Fruit fly (Drosophila melanogaster) whole organism, embryonic: ENCODE data around the gene Schip1.

Source experiments
- ATbp ChIP-seq: fragments of 200-800 bp; sonication (Bioruptor generic); optimal IDR thresholded peaks from 2 replicates; lab custom pipeline; 2017; ENCODE audit warnings: missing biosample characterization, mild to moderate bottlenecking, missing genetic modification characterization, missing genetic modification reagents
- B-H1 ChIP-seq: fragments of 200-800 bp; sonication (Bioruptor generic); IDR thresholded peaks from 3 replicates; pipeline ENCODE4 v1.3.6; 2022; ENCODE audit warnings: missing biosample characterization, missing genetic modification characterization
- B-H2 ChIP-seq: fragments of 200-800 bp; sonication (Bioruptor generic); optimal IDR thresholded peaks from 2 replicates; lab custom pipeline; 2018; ENCODE audit warnings: missing biosample characterization, mild to moderate bottlenecking, missing genetic modification characterization
- BEAF-32 ChIP-seq: fragments of 200-800 bp; sonication (Bioruptor generic); optimal IDR thresholded peaks from 3 replicates; lab custom pipeline; 2017; ENCODE audit warnings: missing biosample characterization, missing genetic modification characterization, mild to moderate bottlenecking, moderate library complexity, missing genetic modification reagents
- Bdp1 ChIP-seq: fragments of 200-800 bp; sonication (Bioruptor generic); optimal IDR thresholded peaks from 3 replicates; lab custom pipeline; 2016; ENCODE audit warnings: missing biosample characterization, missing genetic modification characterization
- BtbVII ChIP-seq: fragments of 200-800 bp; sonication (Bioruptor generic); optimal IDR thresholded peaks from 3 replicates; lab custom pipeline; 2017; ENCODE audit warnings: missing biosample characterization, mild to moderate bottlenecking, missing genetic modification characterization
- CG10267 ChIP-seq: fragments of 200-800 bp; sonication (Bioruptor generic); optimal IDR thresholded peaks from 2 replicates; lab custom pipeline; 2018; ENCODE audit warnings: missing biosample characterization, mild to moderate bottlenecking, missing genetic modification characterization, moderate library complexity
- CG10274 ChIP-seq: fragments of 200-800 bp; sonication (Bioruptor generic); optimal IDR thresholded peaks from 3 replicates; lab custom pipeline; 2017; ENCODE audit warnings: missing biosample characterization, mild to moderate bottlenecking, missing genetic modification characterization
- CG10565 ChIP-seq: fragments of 200-800 bp; sonication (Bioruptor generic); optimal IDR thresholded peaks from 3 replicates; lab custom pipeline; 2016; ENCODE audit warnings: missing biosample characterization, mild to moderate bottlenecking, missing genetic modification characterization
- CG12659 ChIP-seq: fragments of 200-800 bp; sonication (Bioruptor generic); optimal IDR thresholded peaks from 3 replicates; lab custom pipeline; 2017; ENCODE audit warnings: mild to moderate bottlenecking, missing biosample characterization, missing genetic modification reagents, missing genetic modification characterization
- CG12744 ChIP-seq: fragments of 200-800 bp; sonication (Bioruptor generic); optimal IDR thresholded peaks from 2 replicates; lab custom pipeline; 2016; ENCODE audit warnings: missing biosample characterization, missing genetic modification characterization
- CG13424 ChIP-seq: fragments of 200-800 bp; sonication (Bioruptor generic); optimal IDR thresholded peaks from 2 replicates; lab custom pipeline; 2019; ENCODE audit warnings: missing biosample characterization, mild to moderate bottlenecking, missing genetic modification characterization, moderate library complexity
- CG14050 ChIP-seq: fragments of 200-800 bp; sonication (Bioruptor generic); IDR thresholded peaks from 3 replicates; pipeline ENCODE4 v1.3.6; 2022; ENCODE audit warnings: missing biosample characterization, missing genetic modification characterization
- CG15011 ChIP-seq: fragments of 200-800 bp; sonication (Bioruptor generic); optimal IDR thresholded peaks from 3 replicates; lab custom pipeline; 2018; ENCODE audit warnings: missing biosample characterization, mild to moderate bottlenecking, missing genetic modification characterization
- CG15696 ChIP-seq: fragments of 200-800 bp; sonication (Bioruptor generic); optimal IDR thresholded peaks from 2 replicates; lab custom pipeline; 2019; ENCODE audit warnings: missing biosample characterization, mild to moderate bottlenecking, missing genetic modification characterization, moderate library complexity
- CG42726 ChIP-seq: fragments of 200-800 bp; sonication (Bioruptor generic); IDR thresholded peaks from 2 replicates; pipeline ENCODE4 v1.3.6; 2022; ENCODE audit warnings: missing biosample characterization, missing genetic modification characterization; ENCODE audit not compliant: partially characterized antibody
- CG4360 ChIP-seq: fragments of 200-800 bp; sonication (Bioruptor generic); IDR thresholded peaks from 2 replicates; pipeline ENCODE4 v1.3.6; 2022; ENCODE audit warnings: missing biosample characterization, missing genetic modification characterization
- CG4820 ChIP-seq: fragments of 200-800 bp; sonication (Bioruptor generic); optimal IDR thresholded peaks from 3 replicates; lab custom pipeline; 2016; ENCODE audit warnings: missing biosample characterization, missing genetic modification characterization
- CG6683 ChIP-seq: fragments of 200-800 bp; sonication (Bioruptor generic); optimal IDR thresholded peaks from 2 replicates; lab custom pipeline; 2017; ENCODE audit warnings: missing biosample characterization, mild to moderate bottlenecking, missing genetic modification characterization, missing genetic modification reagents
- CG6689 ChIP-seq: fragments of 200-800 bp; sonication (Bioruptor generic); IDR thresholded peaks from 2 replicates; pipeline ENCODE4 v1.3.6; 2022; ENCODE audit warnings: missing biosample characterization, missing genetic modification characterization
- CG9797 ChIP-seq: fragments of 200-800 bp; sonication (Bioruptor generic); optimal IDR thresholded peaks from 3 replicates; lab custom pipeline; 2018; ENCODE audit warnings: missing biosample characterization, mild to moderate bottlenecking, missing genetic modification characterization
- Fer2 ChIP-seq: fragments of 200-800 bp; sonication (Bioruptor generic); optimal IDR thresholded peaks from 2 replicates; lab custom pipeline; 2018; ENCODE audit warnings: missing biosample characterization, mild to moderate bottlenecking, missing genetic modification characterization, moderate library complexity
- HmgD ChIP-seq: fragments of 200-800 bp; sonication (Bioruptor generic); optimal IDR thresholded peaks from 3 replicates; lab custom pipeline; 2016; ENCODE audit warnings: missing biosample characterization, missing genetic modification characterization
- Hmr ChIP-seq: fragments of 200-800 bp; sonication (Bioruptor generic); optimal IDR thresholded peaks from 3 replicates; lab custom pipeline; 2017; ENCODE audit warnings: mild to moderate bottlenecking, missing biosample characterization, missing genetic modification reagents, missing genetic modification characterization
- Jarid2 ChIP-seq: fragments of 200-800 bp; sonication (Bioruptor generic); optimal IDR thresholded peaks from 3 replicates; lab custom pipeline; 2017; ENCODE audit warnings: mild to moderate bottlenecking, missing biosample characterization, missing genetic modification reagents, missing genetic modification characterization
- Rx ChIP-seq: fragments of 200-800 bp; sonication (Bioruptor generic); IDR thresholded peaks from 2 replicates; pipeline ENCODE4 v1.3.6; 2022; ENCODE audit warnings: missing biosample characterization, missing genetic modification characterization
- Trl ChIP-seq, 3 experiments: fragments of >200 bp in 2 of 3; fragments of 200-800 bp in 1 of 3; sonication (Bioruptor generic) in 1 of 3; optimal IDR thresholded peaks; 2 replicates in 1 of 3; 3 replicates in 2 of 3; lab custom pipeline; 2016 to 2017; ENCODE audit warnings: missing biosample characterization in 1 of 3, missing genetic modification characterization in 1 of 3
- ato ChIP-seq: fragments of 200-800 bp; sonication (Bioruptor generic); IDR thresholded peaks from 2 replicates; pipeline ENCODE4 v1.3.6; 2022; ENCODE audit warnings: missing biosample characterization, missing genetic modification characterization; ENCODE audit not compliant: partially characterized antibody
- btn ChIP-seq: fragments of 200-800 bp; sonication (Bioruptor generic); optimal IDR thresholded peaks from 2 replicates; lab custom pipeline; 2016; ENCODE audit warnings: missing biosample characterization, missing genetic modification characterization
- disco-r ChIP-seq: fragments of 200-800 bp; sonication (Bioruptor generic); optimal IDR thresholded peaks from 2 replicates; lab custom pipeline; 2016; ENCODE audit warnings: missing biosample characterization, missing genetic modification characterization
- dpn ChIP-seq, 2 experiments: fragments of 200-800 bp; sonication (Bioruptor generic); optimal IDR thresholded peaks; 3 replicates each; lab custom pipeline; 2016; ENCODE audit warnings: missing biosample characterization in 2 of 2, missing genetic modification characterization in 2 of 2
- exex ChIP-seq: fragments of 200-800 bp; sonication (Bioruptor generic); optimal IDR thresholded peaks from 4 replicates; lab custom pipeline; 2018; ENCODE audit warnings: missing biosample characterization, mild to moderate bottlenecking, missing genetic modification characterization, moderate library complexity
- fu2 ChIP-seq: fragments of 200-800 bp; sonication (Bioruptor generic); optimal IDR thresholded peaks from 2 replicates; lab custom pipeline; 2016; ENCODE audit warnings: missing biosample characterization, missing genetic modification characterization
- gem ChIP-seq: fragments of 200-800 bp; sonication (Bioruptor generic); optimal IDR thresholded peaks from 2 replicates; lab custom pipeline; 2019; ENCODE audit warnings: missing biosample characterization, mild to moderate bottlenecking, missing genetic modification characterization, moderate library complexity
- ham ChIP-seq: fragments of 200-800 bp; sonication (Bioruptor generic); IDR thresholded peaks from 2 replicates; pipeline ENCODE4 v1.3.6; 2022; ENCODE audit warnings: missing biosample characterization, missing genetic modification characterization
- hbn ChIP-seq: fragments of 200-800 bp; sonication (Bioruptor generic); IDR thresholded peaks from 2 replicates; pipeline ENCODE4 v1.3.6; 2022; ENCODE audit warnings: missing biosample characterization, missing genetic modification characterization; ENCODE audit not compliant: partially characterized antibody
- lola ChIP-seq, 3 experiments: fragments of >200 bp in 2 of 3; fragments of 200-800 bp in 1 of 3; sonication (Bioruptor generic) in 1 of 3; optimal IDR thresholded peaks; 2 replicates each; lab custom pipeline; 2017 to 2019; ENCODE audit warnings: missing biosample characterization in 3 of 3, missing genetic modification characterization in 3 of 3, mild to moderate bottlenecking in 1 of 3, moderate library complexity in 1 of 3
- nerfin-2 ChIP-seq: fragments of 200-800 bp; sonication (Bioruptor generic); IDR thresholded peaks from 2 replicates; pipeline ENCODE4 v1.3.6; 2022; ENCODE audit warnings: missing biosample characterization, missing genetic modification characterization; ENCODE audit not compliant: partially characterized antibody
- nmo ChIP-seq: fragments of 200-800 bp; sonication (Bioruptor generic); optimal IDR thresholded peaks from 2 replicates; lab custom pipeline; 2018; ENCODE audit warnings: missing biosample characterization, mild to moderate bottlenecking, missing genetic modification characterization, moderate library complexity
- otp ChIP-seq: fragments of 200-800 bp; sonication (Bioruptor generic); IDR thresholded peaks from 3 replicates; pipeline ENCODE4, ENCODE4 v1.3.6; 2022; ENCODE audit warnings: missing biosample characterization, missing genetic modification characterization
- prd ChIP-seq, 3 experiments: fragments of >200 bp in 2 of 3; fragments of 200-800 bp in 1 of 3; sonication (Bioruptor generic) in 1 of 3; optimal IDR thresholded peaks in 2 of 3; IDR thresholded peaks in 1 of 3; 2 replicates in 2 of 3; 3 replicates in 1 of 3; pipeline versions ENCODE4 v1.3.6 to Lab custom; 2017 to 2022; ENCODE audit warnings: missing biosample characterization in 1 of 3, missing genetic modification characterization in 1 of 3
- pros ChIP-seq: fragments of 200-800 bp; sonication (Bioruptor generic); optimal IDR thresholded peaks from 3 replicates; lab custom pipeline; 2019; ENCODE audit warnings: missing biosample characterization, mild to moderate bottlenecking, missing genetic modification characterization, moderate library complexity
- rib ChIP-seq: fragments of 200-800 bp; sonication (Bioruptor generic); IDR thresholded peaks from 2 replicates; pipeline ENCODE4 v1.3.6; 2022; ENCODE audit warnings: missing biosample characterization, missing genetic modification characterization
- seq ChIP-seq: fragments of 200-800 bp; sonication (Bioruptor generic); IDR thresholded peaks from 2 replicates; pipeline ENCODE4 v1.3.6; 2022; ENCODE audit warnings: missing biosample characterization, missing genetic modification characterization
- tap ChIP-seq: fragments of 200-800 bp; optimal IDR thresholded peaks from 3 replicates; lab custom pipeline; 2019; ENCODE audit warnings: missing biosample characterization, mild to moderate bottlenecking, missing genetic modification characterization, moderate library complexity
- tgo ChIP-seq: fragments of 200-800 bp; sonication (Bioruptor generic); IDR thresholded peaks from 3 replicates; pipeline ENCODE4 v1.3.6; 2022; ENCODE audit warnings: missing biosample characterization, missing genetic modification characterization
- tio ChIP-seq: fragments of 200-800 bp; sonication (Bioruptor generic); optimal IDR thresholded peaks from 2 replicates; lab custom pipeline; 2017; ENCODE audit warnings: missing biosample characterization, missing genetic modification characterization, inconsistent platforms
- trem ChIP-seq: fragments of 200-800 bp; optimal IDR thresholded peaks from 3 replicates; lab custom pipeline; 2019; ENCODE audit warnings: missing biosample characterization, mild to moderate bottlenecking, missing genetic modification characterization, moderate library complexity

Gene Schip1

DNA sequence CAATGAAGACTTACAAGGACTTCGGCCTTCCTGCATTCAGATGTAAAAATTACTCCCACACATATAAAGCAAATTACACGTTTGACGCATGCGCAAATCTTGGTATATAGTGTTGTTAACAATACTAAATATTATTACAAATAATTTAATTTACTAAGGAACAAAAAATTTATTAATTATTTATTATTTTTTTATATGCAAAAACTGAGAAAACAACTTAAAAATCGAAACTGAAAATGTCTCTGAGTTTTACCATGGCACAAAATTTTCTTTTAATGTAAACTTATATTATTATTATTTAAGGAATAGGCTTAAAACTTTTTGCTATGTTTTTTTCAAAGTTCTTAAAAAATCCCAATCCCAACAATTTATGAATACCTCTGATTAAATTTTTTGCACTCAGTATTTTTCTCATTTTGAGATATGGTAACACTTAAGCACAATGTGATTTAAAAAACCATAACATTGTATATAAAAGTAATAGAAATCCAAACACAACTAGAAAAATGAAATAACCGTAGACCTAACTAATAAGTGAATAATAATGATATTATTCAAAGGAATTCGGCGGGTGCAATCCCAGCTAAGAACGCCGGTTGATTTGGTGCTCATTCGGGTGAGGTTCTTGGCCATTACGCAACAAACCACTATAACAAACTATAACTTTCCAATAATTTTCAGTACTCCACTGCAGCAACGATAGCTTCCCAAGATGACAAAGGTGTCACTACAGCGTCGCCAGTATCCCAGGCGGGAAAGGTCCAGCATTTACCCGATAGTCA lies at the start of gene Schip1, which contains the start of gene Cox10:
TSS of gene Schip1 (minus strand) at position 51 of the 782 bp plus-strand sequence.
TSS of gene Cox10 (plus strand) at position 406 of the 782 bp plus-strand sequence.
- TF ChIP-seq CG10267 (tag; lab: Kevin White, UChicago) (peak; percentile 71), CG6689 (GFP tag; lab: Robert Waterston, UW) (no peak), BtbVII (GFP tag; lab: Kevin White, UChicago) (no peak), fu2 (GFP tag; lab: Kevin White, UChicago) (no peak), Fer2 (tag; lab: Kevin White, UChicago) (no peak), pros (GFP tag; lab: Kevin White, UChicago) (no peak), lola (GFP tag; optimal IDR thresholded peaks at IDR 0.05; lab: Kevin White, UChicago) (peak in 1 of 3 experiments; percentile 22), B-H1 (GFP tag; lab: Robert Waterston, UW) (no peak), Trl (optimal IDR thresholded peaks at IDR 0.05; lab: Kevin White, UChicago) (no peak), Trl (GFP tag; optimal IDR thresholded peaks at IDR 0.05; lab: Kevin White, UChicago) (no peak), prd (optimal IDR thresholded peaks at IDR 0.05; lab: Kevin White, UChicago) (no peak), prd (GFP tag; IDR thresholded peaks at IDR 0.05; lab: Robert Waterston, UW) (no peak), disco-r (GFP tag; lab: Kevin White, UChicago) (no peak), nmo (GFP tag; lab: Kevin White, UChicago) (peak; percentile 18), Jarid2 (GFP tag; lab: Kevin White, UChicago) (no peak), rib (GFP tag; lab: Robert Waterston, UW) (no peak), CG9797 (GFP tag; lab: Kevin White, UChicago) (peak; percentile 14), ham (GFP tag; lab: Robert Waterston, UW) (no peak), ATbp (GFP tag; lab: Kevin White, UChicago) (no peak), dpn (GFP tag; optimal IDR thresholded peaks at IDR 0.05; lab: Kevin White, UChicago) (peak in 1 of 2 experiments; percentile 16), CG15011 (no peak), Bdp1 (GFP tag; lab: Kevin White, UChicago) (no peak), hbn (GFP tag; lab: Robert Waterston, UW) (no peak), tgo (no peak), nerfin-2 (GFP tag; lab: Robert Waterston, UW) (no peak), HmgD (GFP tag; lab: Kevin White, UChicago) (no peak), Hmr (GFP tag; lab: Kevin White, UChicago) (no peak), gem (peak; percentile 69), tio (GFP tag; lab: Kevin White, UChicago) (no peak), B-H2 (peak; percentile 5), otp (GFP tag; lab: Robert Waterston, UW) (no peak), seq (GFP tag; lab: Robert Waterston, UW) (no peak), CG14050 (GFP tag; lab: Robert Waterston, UW) (no peak), CG6683 (GFP tag; lab: Kevin White, UChicago) (no peak), CG15696 (no peak), ato (no peak), trem (tag; lab: Kevin White, UChicago) (peak; percentile 52), CG10274 (no peak), btn (GFP tag; lab: Kevin White, UChicago) (no peak), CG4360 (GFP tag; lab: Robert Waterston, UW) (no peak), CG13424 (peak; percentile 40), exex (tag; lab: Kevin White, UChicago) (no peak), BEAF-32 (GFP tag; lab: Kevin White, UChicago) (no peak), CG42726 (GFP tag; lab: Robert Waterston, UW) (no peak), CG4820 (GFP tag; lab: Kevin White, UChicago) (no peak), CG12659 (GFP tag; lab: Kevin White, UChicago) (peak; percentile 29), Rx (GFP tag; lab: Robert Waterston, UW) (no peak), tap (tag; lab: Kevin White, UChicago) (peak; percentile 10), CG10565 (GFP tag; lab: Kevin White, UChicago) (no peak), CG12744 (no peak)
